Fruit fly (Drosophila melanogaster): ENCODE measurements around the gene CG11369.

The CG11369 gene

DNA sequence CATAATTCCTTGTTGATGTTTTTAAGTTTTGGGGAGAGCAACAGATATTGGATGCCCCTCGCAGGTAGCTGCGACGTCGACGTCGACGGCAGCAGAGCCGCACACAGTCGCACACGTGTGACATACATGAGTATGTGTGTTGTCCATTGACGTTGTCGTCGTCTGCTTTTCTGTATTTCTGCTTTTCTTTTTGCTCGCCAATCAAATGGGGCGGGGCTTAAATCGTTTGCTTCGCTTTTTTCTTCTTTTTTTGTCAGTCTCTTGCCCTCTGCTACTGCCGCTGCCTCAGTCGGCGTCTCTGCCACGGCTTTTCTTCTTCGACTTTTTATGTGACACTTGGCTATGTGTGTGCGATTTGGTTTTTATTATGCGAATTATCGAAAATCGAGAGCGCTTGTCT lies 31.6 kb downstream of the CG11369 start:
- TF ChIP-seq CG10348 (GFP tag; IDR thresholded peaks at IDR 0.05) (no peak), CG9948 (tag; optimal IDR thresholded peaks at IDR 0.05) (peak; percentile 29), CG8159 (tag; optimal IDR thresholded peaks at IDR 0.05) (peak; percentile 60), CG13204 (GFP tag; optimal IDR thresholded peaks at IDR 0.05) (peak; percentile 76), CG17806 (tag; optimal IDR thresholded peaks at IDR 0.05) (peak; percentile 46), Pif1A (GFP tag; optimal IDR thresholded peaks at IDR 0.05) (peak; percentile 75), CG34367 (tag; optimal IDR thresholded peaks at IDR 0.05) (peak; percentile 67), CG12605 (GFP tag; IDR thresholded peaks at IDR 0.05) (peak; percentile 91), rn (GFP tag; IDR thresholded peaks at IDR 0.05) (peak; percentile 68; the same call in 1 of the 2 replicates), EcR (GFP tag; optimal IDR thresholded peaks at IDR 0.05) (peak; percentile 20), gl (tag; optimal IDR thresholded peaks at IDR 0.05) (peak; percentile 88), Pif1B (GFP tag; optimal IDR thresholded peaks at IDR 0.05) (peak; percentile 69), Snoo (tag; optimal IDR thresholded peaks at IDR 0.05) (peak; percentile 52), Ets98B (GFP tag; IDR thresholded peaks at IDR 0.05) (peak; percentile 82), CG4496 (GFP tag; IDR thresholded peaks at IDR 0.05) (peak; percentile 94), CG32121 (GFP tag; IDR thresholded peaks at IDR 0.05) (peak; percentile 84), CG15710 (tag; optimal IDR thresholded peaks at IDR 0.05) (peak; percentile 62), D1 (tag; optimal IDR thresholded peaks at IDR 0.05) (no peak), CG14655 (GFP tag; optimal IDR thresholded peaks at IDR 0.05) (peak; percentile 72), fd96Ca (GFP tag; IDR thresholded peaks at IDR 0.05) (peak; percentile 82), CG8301 (tag; optimal IDR thresholded peaks at IDR 0.05) (peak; percentile 50)

DNA sequence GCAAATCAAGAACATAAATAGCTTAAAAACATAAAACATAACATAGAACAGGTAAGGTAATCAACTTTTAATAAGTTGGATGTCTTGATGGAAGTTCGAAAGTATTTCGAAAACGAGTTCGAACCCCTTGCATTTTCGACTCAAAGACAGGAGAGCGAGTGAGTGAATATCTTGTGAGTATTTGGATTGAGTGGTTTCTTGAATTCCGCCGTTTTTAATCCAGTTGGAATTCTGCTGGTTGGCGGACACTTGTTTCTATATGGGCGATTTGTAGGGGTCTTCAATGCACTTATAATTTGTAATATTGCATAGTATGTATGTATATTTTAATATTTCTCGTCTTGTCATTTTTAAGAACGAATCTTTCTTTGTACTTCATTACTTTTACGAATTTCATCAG lies 32.3 kb downstream of the CG11369 start:
- TF ChIP-seq CG8301 (tag; optimal IDR thresholded peaks at IDR 0.05) (no peak), CG14655 (GFP tag; optimal IDR thresholded peaks at IDR 0.05) (no peak), Pif1A (GFP tag; optimal IDR thresholded peaks at IDR 0.05) (no peak), EcR (GFP tag; optimal IDR thresholded peaks at IDR 0.05) (no peak), CG15710 (tag; optimal IDR thresholded peaks at IDR 0.05) (no peak), CG9948 (tag; optimal IDR thresholded peaks at IDR 0.05) (no peak), CG13204 (GFP tag; optimal IDR thresholded peaks at IDR 0.05) (no peak), rn (GFP tag; IDR thresholded peaks at IDR 0.05) (no peak), CG12605 (GFP tag; IDR thresholded peaks at IDR 0.05) (no peak), CG32121 (GFP tag; IDR thresholded peaks at IDR 0.05) (no peak), CG17806 (tag; optimal IDR thresholded peaks at IDR 0.05) (no peak), CG10348 (GFP tag; IDR thresholded peaks at IDR 0.05) (no peak), Snoo (tag; optimal IDR thresholded peaks at IDR 0.05) (no peak)

DNA sequence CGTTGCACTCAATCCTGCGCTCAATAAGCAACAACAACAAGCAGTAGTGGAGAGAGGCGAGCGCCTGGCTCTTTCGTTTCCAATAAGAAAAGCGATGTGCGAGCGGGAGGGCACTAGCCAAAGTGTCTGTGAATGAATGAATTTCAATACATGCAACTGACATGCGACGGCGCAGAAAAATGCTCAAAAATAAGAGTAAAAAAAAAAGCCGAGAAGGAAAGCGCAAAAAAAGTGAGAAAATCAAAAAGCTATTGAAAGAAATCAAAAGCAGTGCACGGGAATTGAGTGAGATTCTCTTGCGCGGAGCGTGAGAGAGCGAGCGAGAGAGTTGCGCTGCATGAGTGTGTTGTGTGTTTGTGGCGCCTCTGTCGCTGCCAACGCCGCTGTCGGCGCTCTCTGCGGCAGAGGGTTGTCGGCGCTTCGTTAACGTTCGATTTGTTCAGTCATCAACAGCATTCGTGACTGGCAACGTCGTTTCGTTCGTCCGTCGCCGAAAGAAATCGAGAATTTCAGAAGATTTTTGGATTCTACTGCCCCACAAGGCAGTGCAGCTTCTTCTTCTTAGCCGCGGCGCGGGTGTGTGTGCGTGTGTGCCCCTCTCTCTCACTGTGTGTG lies 34.0 kb downstream of the CG11369 start, which contains the start of gene ct:
Gene ct, plus strand, starts transcription at position 438 of the 615 bp plus-strand sequence.
- peak; percentile 92 for TF ChIP-seq CG4496 (GFP tag; IDR thresholded peaks at IDR 0.05)
- TF ChIP-seq fd96Ca (GFP tag; IDR thresholded peaks at IDR 0.05): peak; percentile 85
- peak; percentile 89 for TF ChIP-seq gl (tag; optimal IDR thresholded peaks at IDR 0.05)
- TF ChIP-seq Pif1A (GFP tag; optimal IDR thresholded peaks at IDR 0.05): peak; percentile 76
- TF ChIP-seq CG9948 (tag; optimal IDR thresholded peaks at IDR 0.05): peak; percentile 57
- TF ChIP-seq Snoo (tag; optimal IDR thresholded peaks at IDR 0.05): peak; percentile 66
- peak; percentile 95 for TF ChIP-seq CG12605 (GFP tag; IDR thresholded peaks at IDR 0.05)
- peak; percentile 83 for TF ChIP-seq Ets98B (GFP tag; IDR thresholded peaks at IDR 0.05)
- peak; percentile 82 for TF ChIP-seq CG32121 (GFP tag; IDR thresholded peaks at IDR 0.05)
- peak; percentile 69 for TF ChIP-seq CG34367 (tag; optimal IDR thresholded peaks at IDR 0.05)
- peak; percentile 52 for TF ChIP-seq CG17806 (tag; optimal IDR thresholded peaks at IDR 0.05)
- peak; percentile 29 for TF ChIP-seq EcR (GFP tag; optimal IDR thresholded peaks at IDR 0.05)
- TF ChIP-seq CG13204 (GFP tag; optimal IDR thresholded peaks at IDR 0.05): peak; percentile 75
- peak; percentile 78 for TF ChIP-seq Pif1B (GFP tag; optimal IDR thresholded peaks at IDR 0.05)
- no peak for TF ChIP-seq CG10348 (GFP tag; IDR thresholded peaks at IDR 0.05)
- peak; percentile 80 for TF ChIP-seq CG14655 (GFP tag; optimal IDR thresholded peaks at IDR 0.05)
- peak; percentile 65 for TF ChIP-seq CG8301 (tag; optimal IDR thresholded peaks at IDR 0.05)
- peak; percentile 37; the same call in 1 of the 2 replicates for TF ChIP-seq rn (GFP tag; IDR thresholded peaks at IDR 0.05)
- TF ChIP-seq CG8159 (tag; optimal IDR thresholded peaks at IDR 0.05): peak; percentile 67
- peak; percentile 23 for TF ChIP-seq D1 (tag; optimal IDR thresholded peaks at IDR 0.05)
- peak; percentile 77 for TF ChIP-seq CG15710 (tag; optimal IDR thresholded peaks at IDR 0.05)

DNA sequence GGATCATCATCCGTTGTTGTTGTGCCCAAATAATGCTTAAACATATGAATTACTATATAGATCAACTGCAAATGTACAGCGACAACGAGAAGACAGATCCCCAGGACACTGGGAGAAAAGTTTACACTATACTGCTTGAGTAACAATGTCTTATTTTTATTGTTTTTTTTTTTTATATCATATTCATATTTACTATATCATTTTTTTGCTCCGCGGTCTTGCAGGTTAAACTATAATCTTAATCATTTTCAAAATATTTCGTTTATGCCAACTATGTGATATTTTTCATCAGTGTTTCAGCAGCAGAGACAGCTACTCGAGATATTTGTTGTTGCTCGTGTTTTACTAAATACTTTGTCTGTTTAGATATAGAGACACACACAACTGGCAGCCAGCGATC lies 42.8 kb downstream of the CG11369 start:
- TF ChIP-seq CG8301 (tag; optimal IDR thresholded peaks at IDR 0.05): no peak
- no peak for TF ChIP-seq CG10348 (GFP tag; IDR thresholded peaks at IDR 0.05)
- no peak for TF ChIP-seq Pif1B (GFP tag; optimal IDR thresholded peaks at IDR 0.05)
- peak; percentile 6 for TF ChIP-seq CG8159 (tag; optimal IDR thresholded peaks at IDR 0.05)
- peak; percentile 0 for TF ChIP-seq CG17806 (tag; optimal IDR thresholded peaks at IDR 0.05)
- TF ChIP-seq CG12605 (GFP tag; IDR thresholded peaks at IDR 0.05): no peak
- no peak for TF ChIP-seq gl (tag; optimal IDR thresholded peaks at IDR 0.05)
- TF ChIP-seq EcR (GFP tag; optimal IDR thresholded peaks at IDR 0.05): no peak
- TF ChIP-seq CG9948 (tag; optimal IDR thresholded peaks at IDR 0.05): no peak
- no peak for TF ChIP-seq CG13204 (GFP tag; optimal IDR thresholded peaks at IDR 0.05)
- no peak for TF ChIP-seq Pif1A (GFP tag; optimal IDR thresholded peaks at IDR 0.05)
- TF ChIP-seq CG14655 (GFP tag; optimal IDR thresholded peaks at IDR 0.05): peak; percentile 22

DNA sequence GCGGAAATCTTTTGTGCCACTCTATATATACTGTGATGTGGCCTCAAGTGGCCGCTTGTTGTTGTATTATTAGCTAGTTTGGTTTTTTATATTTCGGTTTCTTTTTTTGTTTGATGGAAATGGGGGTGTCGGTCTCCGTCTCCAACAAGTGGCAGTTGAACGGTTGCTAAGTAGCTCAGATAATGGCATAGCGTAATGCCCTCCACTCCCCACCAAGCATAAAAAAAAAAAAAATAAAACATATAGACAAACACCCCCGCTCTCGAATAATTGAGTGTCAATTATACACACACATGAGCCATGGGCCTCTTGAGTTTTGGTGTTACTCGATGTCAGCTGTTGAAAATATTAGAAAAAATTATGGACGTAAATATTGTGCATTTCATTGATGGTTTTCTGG lies 43.3 kb downstream of the CG11369 start:
- TF ChIP-seq Pif1B (GFP tag; optimal IDR thresholded peaks at IDR 0.05): no peak
- TF ChIP-seq CG9948 (tag; optimal IDR thresholded peaks at IDR 0.05): no peak
- no peak for TF ChIP-seq CG4496 (GFP tag; IDR thresholded peaks at IDR 0.05)
- no peak for TF ChIP-seq CG15710 (tag; optimal IDR thresholded peaks at IDR 0.05)
- TF ChIP-seq fd96Ca (GFP tag; IDR thresholded peaks at IDR 0.05): no peak
- no peak for TF ChIP-seq EcR (GFP tag; optimal IDR thresholded peaks at IDR 0.05)
- no peak for TF ChIP-seq gl (tag; optimal IDR thresholded peaks at IDR 0.05)
- TF ChIP-seq CG13204 (GFP tag; optimal IDR thresholded peaks at IDR 0.05): no peak
- no peak for TF ChIP-seq CG10348 (GFP tag; IDR thresholded peaks at IDR 0.05)
- TF ChIP-seq rn (GFP tag; IDR thresholded peaks at IDR 0.05): no peak
- TF ChIP-seq CG32121 (GFP tag; IDR thresholded peaks at IDR 0.05): no peak
- TF ChIP-seq CG34367 (tag; optimal IDR thresholded peaks at IDR 0.05): no peak
- no peak for TF ChIP-seq CG17806 (tag; optimal IDR thresholded peaks at IDR 0.05)
- TF ChIP-seq Ets98B (GFP tag; IDR thresholded peaks at IDR 0.05): no peak
- TF ChIP-seq D1 (tag; optimal IDR thresholded peaks at IDR 0.05): no peak
- no peak for TF ChIP-seq CG12605 (GFP tag; IDR thresholded peaks at IDR 0.05)
- TF ChIP-seq CG8301 (tag; optimal IDR thresholded peaks at IDR 0.05): no peak
- TF ChIP-seq CG8159 (tag; optimal IDR thresholded peaks at IDR 0.05): no peak
- TF ChIP-seq Snoo (tag; optimal IDR thresholded peaks at IDR 0.05): no peak

All from whole organism, pupa.